Fruit fly (Drosophila melanogaster) whole organism, embryonic: Measurements from ENCODE around the gene ND-39.

ENCODE experiments used
- BEAF-32 ChIP-seq: fragments of 200-800 bp; sonication (Bioruptor generic); optimal IDR thresholded peaks from 3 replicates; lab custom pipeline; 2017; ENCODE audit warnings: missing biosample characterization, missing genetic modification characterization, mild to moderate bottlenecking, moderate library complexity, missing genetic modification reagents
- CG3163 ChIP-seq: fragments of 200-800 bp; sonication (Bioruptor generic); optimal IDR thresholded peaks from 3 replicates; lab custom pipeline; 2016; ENCODE audit warnings: missing biosample characterization, missing genetic modification characterization
- CG33213 ChIP-seq: fragments of 200-800 bp; sonication (Bioruptor generic); optimal IDR thresholded peaks from 3 replicates; lab custom pipeline; 2016; ENCODE audit warnings: missing biosample characterization, missing genetic modification characterization
- Deaf1 ChIP-seq: fragments of 200-800 bp; optimal IDR thresholded peaks from 3 replicates; lab custom pipeline; 2019; ENCODE audit warnings: missing biosample characterization, mild to moderate bottlenecking, missing genetic modification characterization, moderate library complexity
- Elba2 ChIP-seq: fragments of 200-800 bp; sonication (Bioruptor generic); optimal IDR thresholded peaks from 3 replicates; lab custom pipeline; 2016; ENCODE audit warnings: missing biosample characterization, missing genetic modification characterization
- Mes4 ChIP-seq: fragments of 200-800 bp; sonication (Bioruptor generic); optimal IDR thresholded peaks from 2 replicates; lab custom pipeline; 2016; ENCODE audit warnings: missing biosample characterization, missing genetic modification characterization
- cad ChIP-seq: fragments of >200 bp; optimal IDR thresholded peaks from 2 replicates; lab custom pipeline; 2017; ENCODE audit warnings: missing biosample characterization, missing genetic modification characterization
- hbn ChIP-seq: fragments of 200-800 bp; sonication (Bioruptor generic); IDR thresholded peaks from 2 replicates; pipeline ENCODE4 v1.3.6; 2022; ENCODE audit warnings: missing biosample characterization, missing genetic modification characterization; ENCODE audit not compliant: partially characterized antibody
- hkb ChIP-seq, 2 experiments: fragments of 200-800 bp in 1 of 2; fragments of >200 bp in 1 of 2; sonication (Bioruptor generic) in 1 of 2; IDR thresholded peaks in 1 of 2; optimal IDR thresholded peaks in 1 of 2; 2 replicates each; pipeline versions ENCODE4 v1.3.6 to Lab custom; 2017 to 2022; ENCODE audit warnings: missing biosample characterization in 1 of 2, missing genetic modification characterization in 1 of 2
- stwl ChIP-seq: fragments of 200-800 bp; sonication (Bioruptor generic); optimal IDR thresholded peaks from 3 replicates; lab custom pipeline; 2018; ENCODE audit warnings: missing biosample characterization, mild to moderate bottlenecking, missing genetic modification characterization, moderate library complexity

DNA sequence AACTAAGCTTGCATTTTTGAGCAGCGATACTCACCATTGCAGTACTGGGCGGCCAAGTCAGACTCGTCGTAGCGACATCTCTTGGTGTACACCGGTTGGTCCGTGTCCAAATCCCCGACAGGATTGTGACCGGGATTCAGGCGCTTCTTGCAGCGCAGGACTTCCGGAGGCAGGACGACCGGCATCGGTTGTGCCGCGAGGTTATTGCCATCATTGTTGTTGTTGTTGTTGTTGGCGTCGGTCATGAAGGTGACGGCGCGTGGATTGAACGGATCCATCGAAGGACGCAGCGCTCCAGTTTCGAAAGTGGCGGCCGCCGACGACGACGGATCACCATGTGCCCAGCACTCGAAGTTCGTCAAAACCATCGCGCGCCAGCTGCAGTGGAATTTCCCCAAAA is 19.3 kb upstream of the ND-39 start:
- no peak for TF ChIP-seq stwl
- TF ChIP-seq hbn (GFP tag; lab: Robert Waterston, UW), result no peak
- no peak for TF ChIP-seq BEAF-32
- no peak for TF ChIP-seq Elba2 (GFP tag; lab: Kevin White, UChicago)
- no peak for TF ChIP-seq cad (GFP tag; lab: Kevin White, UChicago)
- no peak for TF ChIP-seq CG33213 (GFP tag; lab: Kevin White, UChicago)
- no peak for TF ChIP-seq CG3163
- TF ChIP-seq hkb (optimal IDR thresholded peaks at IDR 0.05; lab: Kevin White, UChicago), result no peak
- no peak for TF ChIP-seq hkb (GFP tag; IDR thresholded peaks at IDR 0.05; lab: Robert Waterston, UW)
- TF ChIP-seq Mes4, result no peak
- TF ChIP-seq Deaf1 (tag; lab: Kevin White, UChicago), result no peak
